Fruit fly (Drosophila melanogaster): ENCODE results near the gene CG1662.

Gene CG1662

DNA sequence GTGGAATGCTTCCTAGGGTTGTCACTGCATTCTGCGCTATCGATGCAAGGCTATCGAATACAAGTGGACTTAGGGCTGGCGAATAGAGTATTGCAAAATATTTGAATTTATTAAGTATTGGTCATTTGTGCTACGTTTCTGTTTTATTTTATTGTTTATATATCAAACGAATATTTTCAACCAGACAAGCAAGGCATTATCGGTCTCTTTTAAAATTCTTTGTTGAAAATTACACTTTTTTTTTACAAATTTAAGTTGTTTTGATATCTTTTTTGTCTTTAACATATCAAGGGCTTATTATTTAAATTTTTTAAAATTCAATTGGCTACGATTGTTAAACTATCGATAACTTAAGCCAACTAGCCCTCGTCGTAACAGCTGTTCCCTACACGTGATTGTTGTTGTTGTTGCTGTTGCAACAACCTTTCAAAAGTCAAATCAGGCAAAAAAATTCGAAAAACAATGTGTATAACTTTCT, at the start of gene CG1662, which contains the start of gene Ype (continued):
- peak; percentile 40 for TF ChIP-seq CG8290 (GFP tag; optimal IDR thresholded peaks at IDR 0.05)
- TF ChIP-seq CG8290 (tag; optimal IDR thresholded peaks at IDR 0.05): peak; percentile 27 to 52
- TF ChIP-seq CG11695 (GFP tag; IDR thresholded peaks at IDR 0.05): 0 out of 3 replicates have a peak, but pooled peaks have one; percentile 26
- TF ChIP-seq CG34224 (GFP tag; IDR thresholded peaks at IDR 0.05; ENCODE audit: partially characterized antibody): no peak
- TF ChIP-seq CG10321 (GFP tag; IDR thresholded peaks at IDR 0.05): no peak
- peak; percentile 45; the same call in 1 of the 2 replicates for TF ChIP-seq HLH3B (GFP tag; IDR thresholded peaks at IDR 0.05)
- peak; percentile 80 for TF ChIP-seq tin (GFP tag; optimal IDR thresholded peaks at IDR 0.05)
- TF ChIP-seq insv (GFP tag; optimal IDR thresholded peaks at IDR 0.05): peak in 1 of 2 experiments; percentile 51
- peak; percentile 39 for TF ChIP-seq Mad (GFP tag; optimal IDR thresholded peaks at IDR 0.05)
- peak; percentile 64 for TF ChIP-seq esg (GFP tag; conservative IDR thresholded peaks at IDR 0.05)
- no peak for TF ChIP-seq disco-r (GFP tag; optimal IDR thresholded peaks at IDR 0.05)
- peak; percentile 47; the same call in 1 of the 3 replicates for TF ChIP-seq H15 (GFP tag; IDR thresholded peaks at IDR 0.05)
- peak; percentile 47 for TF ChIP-seq CG5245 (GFP tag; optimal IDR thresholded peaks at IDR 0.05)
- TF ChIP-seq phol (tag; optimal IDR thresholded peaks at IDR 0.05): peak; percentile 85
- TF ChIP-seq Bteb2 (GFP tag; optimal IDR thresholded peaks at IDR 0.05): peak; percentile 49
- peak; percentile 59; the same call in 2 of the 3 replicates for TF ChIP-seq Opbp (GFP tag; IDR thresholded peaks at IDR 0.05; ENCODE audit: partially characterized antibody)
- TF ChIP-seq CG17186 (GFP tag; optimal IDR thresholded peaks at IDR 0.05): peak; percentile 53
- TF ChIP-seq MBD-R2 (GFP tag; IDR thresholded peaks at IDR 0.05): peak; percentile 45; the same call in 1 of the 2 replicates
- no peak for TF ChIP-seq Doc2 (GFP tag; IDR thresholded peaks at IDR 0.05)
- TF ChIP-seq Elba2 (GFP tag; optimal IDR thresholded peaks at IDR 0.05): peak; percentile 2
- no peak for TF ChIP-seq bowl (GFP tag; IDR thresholded peaks at IDR 0.05)
- no peak for TF ChIP-seq prd (optimal IDR thresholded peaks at IDR 0.05)
- peak; percentile 72 for TF ChIP-seq prd (GFP tag; IDR thresholded peaks at IDR 0.05)
- peak; percentile 24 for TF ChIP-seq CG30431 (GFP tag; optimal IDR thresholded peaks at IDR 0.05)
- TF ChIP-seq CrebB (tag; optimal IDR thresholded peaks at IDR 0.05): no peak
- TF ChIP-seq vnd (GFP tag; IDR thresholded peaks at IDR 0.05; ENCODE audit: partially characterized antibody): peak; percentile 74
- no peak for TF ChIP-seq br (optimal IDR thresholded peaks at IDR 0.05)
- peak; percentile 76 for TF ChIP-seq sob (GFP tag; IDR thresholded peaks at IDR 0.05)
- peak; percentile 7 for TF ChIP-seq CG31388 (GFP tag; optimal IDR thresholded peaks at IDR 0.05)
- TF ChIP-seq Ssrp (tag; optimal IDR thresholded peaks at IDR 0.05): peak; percentile 71
- no peak for TF ChIP-seq Adf1 (GFP tag; IDR thresholded peaks at IDR 0.05)
- TF ChIP-seq Trl (optimal IDR thresholded peaks at IDR 0.05): no peak
- TF ChIP-seq Trl (GFP tag; optimal IDR thresholded peaks at IDR 0.05): peak; percentile 71
- peak; percentile 21; the same call in 1 of the 2 replicates for TF ChIP-seq onecut (GFP tag; IDR thresholded peaks at IDR 0.05)
- peak; percentile 11 for TF ChIP-seq eyg (GFP tag; optimal IDR thresholded peaks at IDR 0.05)
- TF ChIP-seq crp (GFP tag; optimal IDR thresholded peaks at IDR 0.05): peak; percentile 61 to 89
- TF ChIP-seq tap (tag; optimal IDR thresholded peaks at IDR 0.05): peak; percentile 41
- TF ChIP-seq Sry-β (GFP tag; optimal IDR thresholded peaks at IDR 0.05): no peak
- TF ChIP-seq YL-1 (GFP tag; optimal IDR thresholded peaks at IDR 0.05): peak; percentile 55
- no peak for TF ChIP-seq CG14965 (GFP tag; optimal IDR thresholded peaks at IDR 0.05; ENCODE audit: borderline replicate concordance)
- TF ChIP-seq aop (GFP tag; IDR thresholded peaks at IDR 0.05): no peak
- no peak for TF ChIP-seq gcm2 (GFP tag; optimal IDR thresholded peaks at IDR 0.05)
- no peak for TF ChIP-seq toy (GFP tag; IDR thresholded peaks at IDR 0.05)
- TF ChIP-seq nau (GFP tag; optimal IDR thresholded peaks at IDR 0.05): peak; percentile 42
- peak; percentile 88 for TF ChIP-seq row (GFP tag; IDR thresholded peaks at IDR 0.05)
- TF ChIP-seq CG5953 (GFP tag; IDR thresholded peaks at IDR 0.05): no peak; the same call in 1 of the 2 replicates
- peak; percentile 83 for TF ChIP-seq CG2678 (tag; optimal IDR thresholded peaks at IDR 0.05)
- TF ChIP-seq CG42726 (GFP tag; IDR thresholded peaks at IDR 0.05; ENCODE audit: partially characterized antibody): no peak
- TF ChIP-seq tgo (GFP tag; IDR thresholded peaks at IDR 0.05): peak; percentile 66
- peak; percentile 93 for TF ChIP-seq CG11560 (tag; IDR thresholded peaks at IDR 0.05)
- TF ChIP-seq Fer3 (tag; optimal IDR thresholded peaks at IDR 0.05): peak; percentile 63
- peak; percentile 47 for TF ChIP-seq CG7786 (GFP tag; optimal IDR thresholded peaks at IDR 0.05)

All from whole organism, embryonic.